Fruit fly (Drosophila melanogaster): ENCODE results near the gene CG42831.

DNA sequence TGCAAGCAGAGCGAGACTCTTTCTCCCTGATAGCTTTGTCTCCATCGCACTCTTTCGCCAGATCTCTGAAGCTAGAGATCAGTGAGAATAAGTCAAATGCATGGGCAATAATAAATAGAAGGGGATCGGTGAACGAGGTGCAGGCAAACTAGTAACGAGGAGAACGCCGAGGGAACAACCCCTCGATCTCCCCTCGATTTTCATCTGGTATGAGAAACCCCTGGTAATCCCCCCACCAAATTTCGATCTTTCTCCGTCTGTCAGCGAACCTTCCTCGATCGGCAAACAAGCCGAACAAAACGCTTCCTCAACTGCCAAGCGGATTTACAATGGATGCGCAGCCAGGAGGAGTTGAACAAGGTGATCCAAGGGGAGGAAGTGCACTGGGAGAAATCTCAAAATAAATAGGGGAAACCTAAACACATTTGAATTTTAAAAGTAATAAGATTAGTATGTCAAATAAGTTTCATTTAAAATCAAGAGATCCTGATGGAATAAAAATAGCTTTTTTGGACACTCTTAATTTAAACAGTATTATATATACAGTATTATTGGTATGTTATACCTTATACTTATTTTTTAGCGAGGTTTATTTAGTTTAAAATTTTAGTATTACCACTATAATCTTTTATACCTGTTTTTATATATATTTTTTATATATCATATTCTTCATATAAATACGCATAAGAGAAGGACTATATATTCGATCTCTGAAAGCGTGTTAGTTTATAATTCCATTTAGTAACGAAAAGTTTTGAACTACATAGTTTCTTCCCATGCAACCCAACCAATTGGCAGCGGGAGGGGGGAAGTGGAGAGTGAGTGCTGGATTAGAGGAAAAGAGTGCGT is 22.7 kb upstream of the CG42831 start:
- TF ChIP-seq spab (GFP tag; optimal IDR thresholded peaks at IDR 0.05) (no peak), topi (GFP tag; optimal IDR thresholded peaks at IDR 0.05) (no peak), CG31627 (GFP tag; optimal IDR thresholded peaks at IDR 0.05) (no peak)

All from whole organism, prepupa.